Worm (Caenorhabditis elegans) whole organism, L1 larva: ENCODE measurements around the gene Y62H9A.13.

Experiments used
- fkh-10 ChIP-seq: sonication (generic microtip); optimal IDR thresholded peaks from 2 replicates; lab custom pipeline; 2017; ENCODE audit warnings: missing biosample characterization, missing genetic modification reagents, missing genetic modification characterization
- fos-1 ChIP-seq: fragments of 150-350 bp; optimal IDR thresholded peaks from 2 replicates; lab custom pipeline; 2014; ENCODE audit warnings: missing biosample characterization, missing genetic modification characterization
- lsy-2 ChIP-seq, 2 experiments: fragments of 150-350 bp; optimal IDR thresholded peaks; 2 replicates each; lab custom pipeline; 2014; ENCODE audit warnings: missing biosample characterization in 2 of 2, missing genetic modification characterization in 2 of 2
- mep-1 ChIP-seq: fragments of 150-350 bp; optimal IDR thresholded peaks from 2 replicates; lab custom pipeline; 2014; ENCODE audit warnings: missing biosample characterization, missing genetic modification characterization
- sptf-1 ChIP-seq: fragments of 150-350 bp; optimal IDR thresholded peaks from 2 replicates; lab custom pipeline; 2014; ENCODE audit warnings: missing biosample characterization, missing genetic modification characterization
- unc-98 ChIP-seq: fragments of 200-800 bp; sonication (Bioruptor generic); IDR thresholded peaks from 2 replicates; pipeline ENCODE4 v1.3.6; 2022; ENCODE audit warnings: missing genetic modification characterization, missing compliant biosample characterization
- vab-15 ChIP-seq: sonication (generic microtip); optimal IDR thresholded peaks from 2 replicates; lab custom pipeline; 2017; ENCODE audit warnings: missing genotype, mild to moderate bottlenecking, missing genetic modification characterization, missing compliant biosample characterization
- ztf-4 ChIP-seq: fragments of 150-350 bp; optimal IDR thresholded peaks from 2 replicates; lab custom pipeline; 2014; ENCODE audit warnings: missing biosample characterization, missing genetic modification characterization

DNA sequence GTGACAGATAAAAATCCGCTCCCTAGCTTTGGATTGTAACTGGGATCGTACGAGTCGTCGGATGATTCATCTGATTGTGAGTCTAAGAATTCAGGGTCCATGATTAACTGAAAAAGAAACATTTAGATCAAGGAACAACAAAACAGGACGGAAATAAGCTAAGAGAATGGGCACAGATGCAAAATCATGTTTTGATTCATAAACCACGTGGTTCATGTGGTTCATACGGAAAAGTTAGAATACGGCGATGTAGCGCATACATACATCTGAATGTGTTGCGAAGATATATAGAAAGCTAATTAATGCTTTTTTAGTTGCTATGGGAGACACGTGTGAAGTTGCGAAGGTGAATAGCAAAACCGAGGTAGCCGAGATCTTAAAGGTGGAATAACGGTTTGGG, 25.1 kb downstream of the Y62H9A.13 start, which contains the start of gene F55G7.3:
- TF ChIP-seq lsy-2 (tag; optimal IDR thresholded peaks at IDR 0.05; lab: Kevin White, UChicago) (no peak), sptf-1 (tag; lab: Kevin White, UChicago) (no peak), fos-1 (no peak), ztf-4 (tag; lab: Kevin White, UChicago) (no peak), mep-1 (tag; lab: Kevin White, UChicago) (no peak), unc-98 (no peak), vab-15 (tag; lab: Kevin White, UChicago) (no peak), fkh-10 (GFP tag; lab: Kevin White, UChicago) (no peak)
